Worm (Caenorhabditis elegans) whole organism, late embryonic: ENCODE measurements around the gene T09F5.10.

Experiments
- F13H6.1 ChIP-seq: sonication (generic microtip); optimal IDR thresholded peaks from 2 replicates; lab custom pipeline; 2016; ENCODE audit warnings: missing genetic modification characterization, missing compliant biosample characterization
- ama-1 ChIP-seq: fragments of 150-350 bp; optimal IDR thresholded peaks from 2 replicates; lab custom pipeline; 2014
- che-1 ChIP-seq: sonication (generic microtip); optimal IDR thresholded peaks from 2 replicates; lab custom pipeline; 2016; ENCODE audit warnings: mild to moderate bottlenecking, missing genetic modification characterization, missing compliant biosample characterization
- dve-1 ChIP-seq: sonication (generic microtip); optimal IDR thresholded peaks from 2 replicates; lab custom pipeline; 2017; ENCODE audit warnings: antibody characterized with exemption, mild to moderate bottlenecking, missing genetic modification characterization, missing compliant biosample characterization
- hlh-13 ChIP-seq: fragments of 200-800 bp; sonication (Bioruptor generic); optimal IDR thresholded peaks from 2 replicates; lab custom pipeline; 2018; ENCODE audit warnings: mild to moderate bottlenecking, missing genetic modification characterization, missing compliant biosample characterization
- nfya-1 ChIP-seq: sonication (generic microtip); optimal IDR thresholded peaks from 2 replicates; lab custom pipeline; 2017; ENCODE audit warnings: missing genetic modification characterization, mild to moderate bottlenecking, missing compliant biosample characterization, antibody characterized with exemption, moderate library complexity
- nhr-11 ChIP-seq: fragments of 150-350 bp; optimal IDR thresholded peaks from 2 replicates; lab custom pipeline; 2014; ENCODE audit warnings: missing biosample characterization, missing genetic modification characterization
- pha-4 ChIP-seq: fragments of 150-350 bp; optimal IDR thresholded peaks from 2 replicates; lab custom pipeline; 2018; ENCODE audit warnings: missing biosample characterization, missing genetic modification reagents, missing genetic modification characterization
- pqm-1 ChIP-seq: sonication (generic microtip); optimal IDR thresholded peaks from 2 replicates; lab custom pipeline; 2016; ENCODE audit warnings: missing genetic modification characterization, missing compliant biosample characterization
- rnt-1 ChIP-seq: sonication (generic microtip); optimal IDR thresholded peaks from 2 replicates; lab custom pipeline; 2016; ENCODE audit warnings: missing genetic modification characterization, missing compliant biosample characterization
- unc-86 ChIP-seq: sonication (generic microtip); optimal IDR thresholded peaks from 2 replicates; lab custom pipeline; 2016; ENCODE audit warnings: missing genetic modification characterization, missing compliant biosample characterization

ce11 chrV:15223668-15224067 lies 43.8 kb downstream of the T09F5.10 start, which contains the start of gene srw-24:
- no peak for TF ChIP-seq pqm-1 (tag; lab: Kevin White, UChicago)
- no peak for TF ChIP-seq pha-4 (tag; lab: Kevin White, UChicago)
- TF ChIP-seq hlh-13: no peak
- no peak for TF ChIP-seq dve-1 (tag; lab: Kevin White, UChicago)
- TF ChIP-seq nfya-1: no peak
- no peak for TF ChIP-seq ama-1 (lab: Kevin White, UChicago)
- no peak for TF ChIP-seq nhr-11 (tag; lab: Kevin White, UChicago)
- no peak for TF ChIP-seq rnt-1 (tag; lab: Kevin White, UChicago)
- TF ChIP-seq che-1 (tag; lab: Kevin White, UChicago): no peak
- no peak for TF ChIP-seq unc-86
- no peak for TF ChIP-seq F13H6.1 (tag; lab: Kevin White, UChicago)
